Worm (Caenorhabditis elegans) whole organism, L4 larva: Measurements from ENCODE around the gene npr-26.

Experiments
- F10B5.3 ChIP-seq: sonication (generic microtip); optimal IDR thresholded peaks from 2 replicates; lab custom pipeline; 2016; ENCODE audit warnings: mild to moderate bottlenecking, missing genetic modification characterization, missing compliant biosample characterization
- R02D3.7 ChIP-seq: fragments of 150-350 bp; sonication (generic microtip); optimal IDR thresholded peaks from 3 replicates; lab custom pipeline; 2014; ENCODE audit warnings: missing biosample characterization, missing genetic modification characterization
- T26A8.4 ChIP-seq: fragments of 200-800 bp; sonication (Bioruptor generic); IDR thresholded peaks from 2 replicates; pipeline ENCODE4 v1.3.6; 2022; ENCODE audit warnings: missing genetic modification characterization, missing compliant biosample characterization
- Y5F2A.4 ChIP-seq: fragments of 200-800 bp; sonication (Bioruptor generic); optimal IDR thresholded peaks from 2 replicates; lab custom pipeline; 2018; ENCODE audit warnings: mild to moderate bottlenecking, missing genetic modification characterization, missing compliant biosample characterization
- aha-1 ChIP-seq: fragments of 150-350 bp; peaks from one replicate; lab custom pipeline; 2014; ENCODE audit warnings: missing biosample characterization, missing genetic modification characterization
- ceh-44 ChIP-seq: fragments of 200-800 bp; sonication (Bioruptor generic); IDR thresholded peaks from 2 replicates; pipeline ENCODE4 v1.3.6; 2022; ENCODE audit warnings: missing genetic modification reagents, missing genetic modification characterization, missing compliant biosample characterization
- ceh-62 ChIP-seq: sonication (generic microtip); optimal IDR thresholded peaks from 2 replicates; lab custom pipeline; 2017; ENCODE audit warnings: missing biosample characterization, missing genetic modification characterization
- ceh-82 ChIP-seq: sonication (generic microtip); optimal IDR thresholded peaks from 2 replicates; lab custom pipeline; 2017; ENCODE audit warnings: missing biosample characterization, missing genetic modification characterization
- ces-1 ChIP-seq: fragments of 150-350 bp; sonication (generic microtip); optimal IDR thresholded peaks from 4 replicates; lab custom pipeline; 2014; ENCODE audit warnings: missing biosample characterization, missing genetic modification reagents, missing genetic modification characterization
- cey-2 ChIP-seq: sonication (generic microtip); optimal IDR thresholded peaks from 3 replicates; lab custom pipeline; 2017; ENCODE audit warnings: missing genetic modification characterization, mild to moderate bottlenecking, missing compliant biosample characterization, antibody characterized with exemption, borderline replicate concordance; ENCODE audit not compliant: insufficient read depth
- ctbp-1 ChIP-seq: fragments of 200-800 bp; sonication (Bioruptor generic); IDR thresholded peaks from 2 replicates; pipeline ENCODE4 v1.3.6; 2022; ENCODE audit warnings: missing genetic modification reagents, missing genetic modification characterization, missing compliant biosample characterization
- daf-12 ChIP-seq: fragments of 150-350 bp; optimal IDR thresholded peaks from 2 replicates; lab custom pipeline; 2014; ENCODE audit warnings: missing biosample characterization, missing genetic modification reagents, missing genetic modification characterization
- daf-16 ChIP-seq, 3 experiments: sonication (generic microtip); optimal IDR thresholded peaks; 2 replicates each; lab custom pipeline; 2016 to 2017; ENCODE audit warnings: missing genetic modification characterization in 3 of 3, missing genetic modification reagents in 3 of 3, mild to moderate bottlenecking in 2 of 3, missing compliant biosample characterization in 2 of 3, missing biosample characterization in 1 of 3, moderate library complexity in 1 of 3
- daf-19 ChIP-seq: fragments of 200-800 bp; sonication (Bioruptor generic); conservative IDR thresholded peaks from 2 replicates; pipeline ENCODE4 v1.3.6; 2022; ENCODE audit warnings: missing genetic modification characterization, missing compliant biosample characterization
- dve-1 ChIP-seq: sonication (generic microtip); optimal IDR thresholded peaks from 2 replicates; lab custom pipeline; 2017; ENCODE audit warnings: antibody characterized with exemption, mild to moderate bottlenecking, missing genetic modification characterization, missing compliant biosample characterization; ENCODE audit not compliant: insufficient read depth
- hif-1 ChIP-seq, 2 experiments: sonication (generic microtip); optimal IDR thresholded peaks; 2 replicates each; lab custom pipeline; 2016 to 2017; ENCODE audit warnings: missing compliant biosample characterization in 2 of 2, missing genetic modification characterization in 2 of 2, missing genetic modification reagents in 2 of 2, missing genotype in 2 of 2, mild to moderate bottlenecking in 1 of 2
- hlh-11 ChIP-seq: fragments of 200-800 bp; sonication (Bioruptor generic); optimal IDR thresholded peaks from 2 replicates; lab custom pipeline; 2018; ENCODE audit warnings: mild to moderate bottlenecking, missing genetic modification characterization, missing compliant biosample characterization
- hlh-30 ChIP-seq: sonication (generic microtip); optimal IDR thresholded peaks from 2 replicates; lab custom pipeline; 2017; ENCODE audit warnings: antibody characterized with exemption, mild to moderate bottlenecking, missing genetic modification characterization, missing compliant biosample characterization; ENCODE audit not compliant: insufficient read depth
- hmg-1.1 ChIP-seq: fragments of 200-800 bp; sonication (Bioruptor generic); IDR thresholded peaks from 2 replicates; pipeline ENCODE4 v1.3.6; 2022; ENCODE audit warnings: missing genetic modification reagents, missing genetic modification characterization, missing compliant biosample characterization
- lim-7 ChIP-seq: fragments of 200-800 bp; sonication (Bioruptor generic); IDR thresholded peaks from 2 replicates; pipeline ENCODE4 v1.3.6; 2022; ENCODE audit warnings: missing genetic modification characterization, missing compliant biosample characterization
- lin-29 ChIP-seq: fragments of 200-800 bp; sonication (Bioruptor generic); IDR thresholded peaks from 2 replicates; pipeline ENCODE4 v1.3.6; 2022; ENCODE audit warnings: missing genetic modification reagents, missing genetic modification characterization, missing compliant biosample characterization
- nhr-10 ChIP-seq: fragments of 150-350 bp; optimal IDR thresholded peaks from 2 replicates; lab custom pipeline; 2014; ENCODE audit warnings: missing biosample characterization, missing genetic modification characterization
- nhr-111 ChIP-seq: fragments of 200-800 bp; sonication (Bioruptor generic); optimal IDR thresholded peaks from 2 replicates; lab custom pipeline; 2018; ENCODE audit warnings: mild to moderate bottlenecking, missing genetic modification characterization, missing compliant biosample characterization
- nhr-237 ChIP-seq: sonication (generic microtip); optimal IDR thresholded peaks from 2 replicates; lab custom pipeline; 2017; ENCODE audit warnings: missing biosample characterization, missing genetic modification characterization
- nhr-28 ChIP-seq: fragments of 150-350 bp; optimal IDR thresholded peaks from 2 replicates; lab custom pipeline; 2014; ENCODE audit warnings: missing biosample characterization, missing genetic modification characterization
- nhr-48 ChIP-seq: sonication (generic microtip); optimal IDR thresholded peaks from 2 replicates; lab custom pipeline; 2016; ENCODE audit warnings: mild to moderate bottlenecking, missing genetic modification characterization, missing compliant biosample characterization
- nhr-76 ChIP-seq: fragments of 150-350 bp; optimal IDR thresholded peaks from 2 replicates; lab custom pipeline; 2014; ENCODE audit warnings: missing biosample characterization, missing genetic modification characterization
- nhr-77 ChIP-seq: fragments of 150-350 bp; optimal IDR thresholded peaks from 2 replicates; lab custom pipeline; 2014; ENCODE audit warnings: missing biosample characterization, missing genetic modification characterization
- php-3 ChIP-seq: fragments of 200-800 bp; sonication (Bioruptor generic); IDR thresholded peaks from 2 replicates; pipeline ENCODE4 v1.3.6; 2022; ENCODE audit warnings: missing genetic modification reagents, missing genetic modification characterization, missing compliant biosample characterization
- pqm-1 ChIP-seq: sonication (generic microtip); optimal IDR thresholded peaks from 2 replicates; lab custom pipeline; 2017; ENCODE audit warnings: missing biosample characterization, missing genetic modification characterization
- saeg-2 ChIP-seq: fragments of 200-800 bp; sonication (Bioruptor generic); IDR thresholded peaks from 2 replicates; pipeline ENCODE4 v1.3.6; 2022; ENCODE audit warnings: missing genetic modification reagents, missing genetic modification characterization, missing compliant biosample characterization
- snpc-4 ChIP-seq: fragments of 150-350 bp; optimal IDR thresholded peaks from 2 replicates; lab custom pipeline; 2014; ENCODE audit warnings: missing biosample characterization, missing genetic modification characterization
- unc-62 ChIP-seq, 3 experiments: fragments of 150-350 bp in 1 of 3; sonication (generic microtip); optimal IDR thresholded peaks in 2 of 3; peaks in 1 of 3; 1 replicate in 1 of 3; 2 replicates in 2 of 3; lab custom pipeline; 2014 to 2017; ENCODE audit warnings: missing biosample characterization in 3 of 3, missing genetic modification characterization in 3 of 3, missing genetic modification reagents in 3 of 3, missing genotype in 1 of 3
- zfp-2 ChIP-seq: sonication (generic microtip); optimal IDR thresholded peaks from 2 replicates; lab custom pipeline; 2016; ENCODE audit warnings: mild to moderate bottlenecking, missing genetic modification characterization, missing compliant biosample characterization
- zip-11 ChIP-seq: fragments of 200-800 bp; sonication (Bioruptor generic); IDR thresholded peaks from 2 replicates; pipeline ENCODE4 v1.3.6; 2022; ENCODE audit warnings: missing genetic modification characterization, missing compliant biosample characterization
- ztf-7 ChIP-seq: fragments of 150-350 bp; optimal IDR thresholded peaks from 2 replicates; lab custom pipeline; 2014; ENCODE audit warnings: missing biosample characterization, missing genetic modification characterization

The npr-26 gene

ce11 chrIV:17441260-17441659, 23.6 kb upstream of the npr-26 start (continued):
- TF ChIP-seq nhr-77 (no peak), hlh-30 (tag; lab: Kevin White, UChicago) (peak; percentile 60), nhr-111 (GFP tag; lab: Kevin White, UChicago) (no peak), dve-1 (peak; percentile 51), ztf-7 (tag; lab: Kevin White, UChicago) (no peak), unc-62 (GFP tag; optimal IDR thresholded peaks at IDR 0.05 in 1 of 2; lab: Kevin White, UChicago) (no peak), unc-62 (tag; optimal IDR thresholded peaks at IDR 0.05; lab: Kevin White, UChicago) (no peak), nhr-10 (tag; lab: Kevin White, UChicago) (no peak), nhr-237 (tag; lab: Kevin White, UChicago) (no peak), nhr-28 (tag; lab: Kevin White, UChicago) (no peak)

- TF ChIP-seq php-3 (GFP tag; lab: Robert Waterston, UW) = peak; percentile 64
- peak; percentile 67 for TF ChIP-seq nhr-28 (tag; lab: Kevin White, UChicago)
- peak; percentile 72 for TF ChIP-seq pqm-1 (tag; lab: Kevin White, UChicago)
- peak; percentile 56 for TF ChIP-seq dve-1
- peak; percentile 0 for TF ChIP-seq nhr-77
- TF ChIP-seq T26A8.4 (GFP tag; lab: Robert Waterston, UW) = no peak
- no peak for TF ChIP-seq daf-16 (GFP tag; optimal IDR thresholded peaks at IDR 0.05; lab: Kevin White, UChicago)
- TF ChIP-seq daf-16 (tag; optimal IDR thresholded peaks at IDR 0.05; lab: Kevin White, UChicago) = peak; percentile 48
- no peak for TF ChIP-seq ceh-82 (tag; lab: Kevin White, UChicago)
- TF ChIP-seq daf-19 = no peak
- TF ChIP-seq hlh-11 (tag; lab: Kevin White, UChicago) = peak; percentile 24
- no peak for TF ChIP-seq nhr-48 (tag; lab: Kevin White, UChicago)
- TF ChIP-seq hlh-30 (tag; lab: Kevin White, UChicago) = peak; percentile 12
Observed at ce11 chrIV:17440417-17440816, 22.8 kb upstream of the npr-26 start, which contains the start of gene F08A7.1. TSS of gene F08A7.1 (plus strand) at chrIV:17440607.

ce11 chrIV:17440001-17440400, 22.4 kb upstream of the npr-26 start, which contains the start of gene C06A12.19:
TSS of gene C06A12.19 (minus strand) at chrIV:17440101.
- TF ChIP-seq zip-11 (GFP tag; lab: Robert Waterston, UW) (no peak), aha-1 (tag; lab: Kevin White, UChicago) (peak; percentile 57)

- no peak for TF ChIP-seq nhr-48 (tag; lab: Kevin White, UChicago)
- no peak for TF ChIP-seq nhr-237 (tag; lab: Kevin White, UChicago)
- TF ChIP-seq zfp-2 (tag; lab: Kevin White, UChicago) = no peak
- no peak for TF ChIP-seq aha-1 (tag; lab: Kevin White, UChicago)
- no peak for TF ChIP-seq Y5F2A.4 (GFP tag; lab: Kevin White, UChicago)
- no peak for TF ChIP-seq nhr-77
Observed at ce11 chrIV:17437038-17437437, 19.4 kb upstream of the npr-26 start, which contains the start of gene C06A12.8. TSS of gene C06A12.8 (plus strand) at chrIV:17437338.

ce11 chrIV:17436552-17436951, 18.9 kb upstream of the npr-26 start, which contains the start of gene gcy-27:
TSS of gene gcy-27 (minus strand) at chrIV:17436652.
- TF ChIP-seq nhr-76 (tag; lab: Kevin White, UChicago) (no peak), lim-7 (GFP tag; lab: Robert Waterston, UW) (no peak), T26A8.4 (GFP tag; lab: Robert Waterston, UW) (no peak), nhr-77 (no peak), aha-1 (tag; lab: Kevin White, UChicago) (no peak), ceh-44 (GFP tag; lab: Robert Waterston, UW) (no peak), F10B5.3 (tag; lab: Kevin White, UChicago) (no peak), daf-12 (tag; lab: Kevin White, UChicago) (no peak), lin-29 (no peak), ceh-62 (no peak), snpc-4 (tag; lab: Kevin White, UChicago) (no peak), hif-1 (tag; optimal IDR thresholded peaks at IDR 0.05; lab: Kevin White, UChicago) (no peak), hmg-1.1 (no peak), ctbp-1 (no peak), saeg-2 (GFP tag; lab: Robert Waterston, UW) (no peak), R02D3.7 (tag; lab: Kevin White, UChicago) (no peak), ces-1 (GFP tag; lab: Kevin White, UChicago) (no peak), cey-2 (no peak)
- TF ChIP-seq, all 104 proteins: peak for 0
